Worm (Caenorhabditis elegans) whole organism, L1 larva: ENCODE results near the gene sdz-9.
A peak's percentile ranks its signal among the peaks of the same experiment; 100 is the strongest.

Experiments
- C16A3.4 ChIP-seq: fragments of 150-350 bp; optimal IDR thresholded peaks from 2 replicates; lab custom pipeline; 2014; ENCODE audit warnings: missing biosample characterization, missing genetic modification characterization
- Y116A8C.19 ChIP-seq: sonication (generic microtip); optimal IDR thresholded peaks from 2 replicates; lab custom pipeline; 2016; ENCODE audit warnings: missing compliant biosample characterization, missing genetic modification characterization, borderline replicate concordance
- aly-2 ChIP-seq: fragments of 150-350 bp; optimal IDR thresholded peaks from 2 replicates; lab custom pipeline; 2014; ENCODE audit warnings: missing biosample characterization, missing genetic modification characterization
- ceh-82 ChIP-seq, 3 experiments: fragments of 150-350 bp in 1 of 3; sonication (generic microtip) in 2 of 3; optimal IDR thresholded peaks; 2 replicates each; lab custom pipeline; 2014 to 2017; ENCODE audit warnings: missing biosample characterization in 3 of 3, missing genetic modification characterization in 3 of 3
- ces-1 ChIP-seq: fragments of 150-350 bp; optimal IDR thresholded peaks from 2 replicates; lab custom pipeline; 2014; ENCODE audit warnings: missing biosample characterization, missing genetic modification reagents, missing genetic modification characterization
- dpl-1 ChIP-seq, 3 experiments: fragments of 150-350 bp in 2 of 3; sonication (generic microtip) in 1 of 3; optimal IDR thresholded peaks; 2 replicates each; lab custom pipeline; 2014 to 2017; ENCODE audit warnings: missing biosample characterization in 3 of 3, missing genetic modification characterization in 3 of 3, missing genetic modification reagents in 3 of 3
- efl-3 ChIP-seq: fragments of 200-800 bp; sonication (Bioruptor generic); optimal IDR thresholded peaks from 2 replicates; lab custom pipeline; 2018; ENCODE audit warnings: mild to moderate bottlenecking, missing genetic modification characterization, missing compliant biosample characterization
- elt-2 ChIP-seq: sonication (generic microtip); optimal IDR thresholded peaks from 2 replicates; lab custom pipeline; 2016; ENCODE audit warnings: missing genetic modification characterization, mild to moderate bottlenecking, inconsistent platforms, missing compliant biosample characterization, missing genetic modification reagents
- elt-3 ChIP-seq, 6 experiments: fragments of 150-350 bp in 1 of 6; sonication (generic microtip); optimal IDR thresholded peaks; 2 replicates each; lab custom pipeline; 2017 to 2018; ENCODE audit warnings: missing biosample characterization in 6 of 6, missing genetic modification characterization in 6 of 6, inconsistent platforms in 1 of 6
- ets-5 ChIP-seq: fragments of 200-800 bp; sonication (Bioruptor generic); IDR thresholded peaks from 2 replicates; pipeline ENCODE4 v1.3.6; 2022; ENCODE audit warnings: missing genetic modification characterization, missing compliant biosample characterization
- fkh-10 ChIP-seq: sonication (generic microtip); optimal IDR thresholded peaks from 2 replicates; lab custom pipeline; 2017; ENCODE audit warnings: missing biosample characterization, missing genetic modification reagents, missing genetic modification characterization
- fkh-4 ChIP-seq: sonication (generic microtip); optimal IDR thresholded peaks from 2 replicates; lab custom pipeline; 2016; ENCODE audit warnings: missing compliant biosample characterization, missing genetic modification characterization, borderline replicate concordance
- fos-1 ChIP-seq: fragments of 150-350 bp; optimal IDR thresholded peaks from 2 replicates; lab custom pipeline; 2014; ENCODE audit warnings: missing biosample characterization, missing genetic modification characterization
- grh-1 ChIP-seq: fragments of 200-800 bp; sonication (Bioruptor generic); IDR thresholded peaks from 2 replicates; pipeline ENCODE4 v1.3.6; 2022; ENCODE audit warnings: missing genetic modification reagents, missing genetic modification characterization, missing compliant biosample characterization
- hlh-4 ChIP-seq: sonication (generic microtip); optimal IDR thresholded peaks from 2 replicates; lab custom pipeline; 2016; ENCODE audit warnings: mild to moderate bottlenecking, missing genetic modification characterization, missing compliant biosample characterization
- lin-14 ChIP-seq: fragments of 200-800 bp; sonication (Bioruptor generic); optimal IDR thresholded peaks from 2 replicates; lab custom pipeline; 2018; ENCODE audit warnings: mild to moderate bottlenecking, missing genetic modification characterization, moderate library complexity, missing compliant biosample characterization
- lin-15B ChIP-seq: fragments of 150-350 bp; sonication (generic microtip); optimal IDR thresholded peaks from 3 replicates; lab custom pipeline; 2014; ENCODE audit warnings: missing biosample characterization, missing genetic modification characterization
- lin-35 ChIP-seq, 2 experiments: fragments of 150-350 bp; optimal IDR thresholded peaks; 2 replicates each; lab custom pipeline; 2014; ENCODE audit warnings: missing biosample characterization in 2 of 2, missing genetic modification characterization in 2 of 2, missing genetic modification reagents in 2 of 2
- lin-39 ChIP-seq: fragments of 150-350 bp; optimal IDR thresholded peaks from 2 replicates; lab custom pipeline; 2014; ENCODE audit warnings: missing biosample characterization, missing genetic modification reagents, missing genetic modification characterization
- lir-3 ChIP-seq: sonication (generic microtip); optimal IDR thresholded peaks from 2 replicates; lab custom pipeline; 2016; ENCODE audit warnings: mild to moderate bottlenecking, missing genetic modification characterization, moderate library complexity, missing compliant biosample characterization; ENCODE audit not compliant: poor library complexity
- lsy-2 ChIP-seq, 2 experiments: fragments of 150-350 bp; optimal IDR thresholded peaks; 2 replicates each; lab custom pipeline; 2014; ENCODE audit warnings: missing biosample characterization in 2 of 2, missing genetic modification characterization in 2 of 2
- mab-9 ChIP-seq: fragments of 200-800 bp; sonication (Bioruptor generic); IDR thresholded peaks from 2 replicates; pipeline ENCODE4 v1.3.6; 2022; ENCODE audit warnings: missing genetic modification reagents, missing genetic modification characterization, missing compliant biosample characterization
- mdl-1 ChIP-seq, 2 experiments: fragments of 150-350 bp; optimal IDR thresholded peaks; 2 replicates each; lab custom pipeline; 2014 to 2017; ENCODE audit warnings: missing biosample characterization in 2 of 2, missing genetic modification characterization in 2 of 2, inconsistent platforms in 1 of 2
- nhr-11 ChIP-seq: fragments of 150-350 bp; optimal IDR thresholded peaks from 2 replicates; lab custom pipeline; 2014; ENCODE audit warnings: missing biosample characterization, missing genetic modification characterization
- nhr-12 ChIP-seq: sonication (generic microtip); optimal IDR thresholded peaks from 2 replicates; lab custom pipeline; 2017; ENCODE audit warnings: missing biosample characterization, missing genetic modification characterization
- nhr-19 ChIP-seq: fragments of 200-800 bp; sonication (Bioruptor generic); conservative IDR thresholded peaks from 2 replicates; pipeline ENCODE4 v1.3.6; 2022; ENCODE audit warnings: missing genetic modification characterization, missing compliant biosample characterization
- nhr-237 ChIP-seq: fragments of 150-350 bp; optimal IDR thresholded peaks from 2 replicates; lab custom pipeline; 2014; ENCODE audit warnings: missing biosample characterization, missing genetic modification characterization
- nhr-76 ChIP-seq: sonication (generic microtip); optimal IDR thresholded peaks from 2 replicates; lab custom pipeline; 2017; ENCODE audit warnings: missing biosample characterization, missing genetic modification characterization
- nhr-85 ChIP-seq: sonication (generic microtip); peaks from one replicate; lab custom pipeline; 2016; ENCODE audit warnings: missing genetic modification characterization, inconsistent platforms, missing compliant biosample characterization
- pax-3 ChIP-seq: fragments of 200-800 bp; sonication (Bioruptor generic); optimal IDR thresholded peaks from 2 replicates; lab custom pipeline; 2018; ENCODE audit warnings: mild to moderate bottlenecking, missing genetic modification characterization, moderate library complexity, missing compliant biosample characterization
- rnt-1 ChIP-seq: sonication (generic microtip); optimal IDR thresholded peaks from 2 replicates; lab custom pipeline; 2016; ENCODE audit warnings: mild to moderate bottlenecking, missing genetic modification characterization, moderate library complexity, missing compliant biosample characterization
- snpc-4 ChIP-seq: fragments of 150-350 bp; optimal IDR thresholded peaks from 2 replicates; lab custom pipeline; 2014; ENCODE audit warnings: missing biosample characterization, missing genetic modification characterization
- snu-23 ChIP-seq: sonication (generic microtip); optimal IDR thresholded peaks from 2 replicates; lab custom pipeline; 2016; ENCODE audit warnings: missing genetic modification characterization, missing compliant biosample characterization
- unc-130 ChIP-seq: fragments of 150-350 bp; optimal IDR thresholded peaks from 2 replicates; lab custom pipeline; 2017; ENCODE audit warnings: missing biosample characterization, missing genetic modification characterization, inconsistent platforms
- unc-30 ChIP-seq: sonication (generic microtip); optimal IDR thresholded peaks from 2 replicates; lab custom pipeline; 2017; ENCODE audit warnings: missing biosample characterization, missing genetic modification characterization
- unc-62 ChIP-seq: fragments of 150-350 bp; optimal IDR thresholded peaks from 2 replicates; lab custom pipeline; 2014; ENCODE audit warnings: missing biosample characterization, missing genetic modification reagents, missing genetic modification characterization
- unc-86 ChIP-seq: sonication (generic microtip); optimal IDR thresholded peaks from 2 replicates; lab custom pipeline; 2016; ENCODE audit warnings: missing genetic modification characterization, missing compliant biosample characterization
- vab-15 ChIP-seq: sonication (generic microtip); optimal IDR thresholded peaks from 2 replicates; lab custom pipeline; 2017; ENCODE audit warnings: missing genotype, mild to moderate bottlenecking, missing genetic modification characterization, missing compliant biosample characterization
- xbp-1 ChIP-seq: sonication (generic microtip); optimal IDR thresholded peaks from 2 replicates; lab custom pipeline; 2016; ENCODE audit warnings: missing genetic modification characterization, missing compliant biosample characterization

Gene sdz-9

DNA sequence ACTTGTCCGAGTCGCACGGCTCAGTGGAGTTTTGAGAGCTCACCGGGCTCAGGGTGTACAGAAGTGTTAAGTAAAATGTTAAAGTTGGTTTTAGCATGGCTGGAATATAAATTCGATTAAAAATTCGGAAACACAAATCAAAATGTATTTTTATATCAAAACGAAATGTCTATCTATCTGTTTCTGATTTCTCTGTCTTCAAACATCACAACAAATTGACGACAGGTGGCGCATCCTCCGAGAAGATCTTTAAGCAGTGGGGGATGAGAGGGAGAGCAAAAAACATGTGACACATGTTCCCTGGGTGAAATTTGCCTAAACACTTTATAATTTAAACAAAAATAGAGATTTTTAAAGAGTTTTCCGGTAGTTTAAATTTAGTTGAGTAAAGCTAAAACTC lies 4.4 kb downstream of the sdz-9 start, which contains the start of gene F08D12.7:
TSS of gene F08D12.7 (minus strand) at position 101 of the 400 bp plus-strand sequence.
- TF ChIP-seq fos-1 (tag; lab: Kevin White, UChicago) (no peak), rnt-1 (peak; percentile 8), fkh-4 (tag; lab: Kevin White, UChicago) (no peak), snpc-4 (tag; lab: Kevin White, UChicago) (no peak)

DNA sequence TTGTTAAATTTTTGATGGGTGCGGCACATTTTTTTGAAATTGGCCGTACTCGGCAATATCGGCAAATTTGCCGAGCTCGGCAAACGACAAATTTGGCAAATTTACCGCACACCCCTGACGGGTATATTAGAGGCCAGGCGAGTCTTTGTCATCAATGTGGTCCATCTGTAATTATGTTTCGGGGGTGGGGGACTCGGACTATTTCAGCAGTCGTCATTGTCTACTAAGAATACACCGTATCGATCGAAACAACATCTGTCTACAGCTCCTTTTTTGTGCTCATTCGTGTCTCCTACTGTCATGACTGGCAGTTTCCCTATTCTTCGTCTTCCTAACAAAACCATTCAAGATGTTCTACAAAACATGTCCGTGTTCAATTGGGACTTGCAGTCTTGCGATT lies 7.1 kb downstream of the sdz-9 start, which contains the start of gene F08D12.15:
TSS of gene F08D12.15 (plus strand) at position 301 of the 400 bp plus-strand sequence.
- TF ChIP-seq lin-39 (tag; lab: Kevin White, UChicago) (no peak), unc-130 (no peak), grh-1 (no peak), nhr-11 (tag; lab: Kevin White, UChicago) (no peak), ets-5 (GFP tag; lab: Robert Waterston, UW) (no peak), nhr-12 (tag; lab: Kevin White, UChicago) (no peak), ceh-82 (tag; optimal IDR thresholded peaks at IDR 0.05; lab: Kevin White, UChicago) (no peak), efl-3 (GFP tag; lab: Kevin White, UChicago) (no peak), rnt-1 (no peak), C16A3.4 (tag; lab: Kevin White, UChicago) (no peak)

DNA sequence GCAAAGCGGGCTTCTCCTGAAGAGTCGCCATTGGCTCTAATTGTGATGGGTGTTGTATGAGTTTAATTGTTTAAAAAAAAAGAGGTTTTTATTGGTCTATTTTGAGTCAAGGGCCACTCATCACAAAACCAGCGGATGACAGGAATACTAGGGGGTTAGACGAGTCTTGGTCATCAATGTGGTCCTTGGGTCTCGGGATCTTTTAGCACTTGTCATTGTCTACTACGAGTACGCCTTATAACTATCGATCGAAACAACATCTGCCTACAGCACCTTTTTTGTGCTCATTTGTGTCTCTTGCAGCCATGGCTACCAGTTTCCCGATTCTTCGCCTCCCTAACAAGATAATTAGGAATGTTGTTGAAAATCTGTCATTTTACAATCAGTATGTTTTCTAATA lies 8.8 kb downstream of the sdz-9 start, which contains the start of gene fbxb-108:
TSS of gene fbxb-108 (plus strand) at position 301 of the 400 bp plus-strand sequence.
- no peak for TF ChIP-seq nhr-19 (GFP tag; lab: Robert Waterston, UW)
- no peak for TF ChIP-seq nhr-237 (tag; lab: Kevin White, UChicago)
- no peak for TF ChIP-seq lin-35 (GFP tag; optimal IDR thresholded peaks at IDR 0.05; lab: Kevin White, UChicago)
- TF ChIP-seq vab-15 = no peak
- no peak for TF ChIP-seq xbp-1 (tag; lab: Kevin White, UChicago)
- TF ChIP-seq ceh-82 (tag; optimal IDR thresholded peaks at IDR 0.05; lab: Kevin White, UChicago) = no peak
- TF ChIP-seq pax-3 (tag; lab: Kevin White, UChicago) = no peak
- TF ChIP-seq lir-3 (tag; lab: Kevin White, UChicago) = no peak
- TF ChIP-seq unc-30 (tag; lab: Kevin White, UChicago) = no peak

DNA sequence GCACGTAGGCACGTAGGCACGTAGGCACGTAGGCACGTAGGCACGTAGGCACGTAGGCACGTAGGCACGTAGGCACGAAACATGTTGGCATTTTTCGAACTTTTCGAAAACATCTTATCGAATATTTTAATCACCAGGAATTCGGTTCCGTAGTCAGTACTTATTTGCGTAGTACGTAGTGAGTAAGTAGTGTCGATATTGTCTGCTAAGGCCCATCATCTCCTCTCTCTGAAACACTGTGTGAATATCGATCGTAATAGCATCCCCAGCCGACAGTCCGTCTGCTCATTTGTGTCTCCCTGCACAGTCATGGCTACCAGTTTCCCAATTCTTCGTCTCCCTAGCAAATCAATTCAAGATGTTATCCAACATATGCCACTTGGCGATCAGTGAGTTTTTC lies 11.3 kb downstream of the sdz-9 start, which contains the start of gene fbxb-106:
TSS of gene fbxb-106 (plus strand) at position 301 of the 400 bp plus-strand sequence.
- TF ChIP-seq nhr-76 = no peak
- no peak for TF ChIP-seq unc-86 (tag; lab: Kevin White, UChicago)
- TF ChIP-seq lsy-2 (tag; optimal IDR thresholded peaks at IDR 0.05; lab: Kevin White, UChicago) = no peak
- no peak for TF ChIP-seq nhr-85 (tag; lab: Kevin White, UChicago)
- TF ChIP-seq C16A3.4 (tag; lab: Kevin White, UChicago) = no peak
- TF ChIP-seq aly-2 (tag; lab: Kevin White, UChicago) = no peak
- no peak for TF ChIP-seq dpl-1 (GFP tag; optimal IDR thresholded peaks at IDR 0.05; lab: Kevin White, UChicago)
- no peak for TF ChIP-seq fkh-10 (GFP tag; lab: Kevin White, UChicago)
- TF ChIP-seq unc-30 (tag; lab: Kevin White, UChicago) = no peak
- TF ChIP-seq hlh-4 (tag; lab: Kevin White, UChicago) = no peak
- TF ChIP-seq lin-14 (GFP tag; lab: Kevin White, UChicago) = no peak
- TF ChIP-seq mdl-1 (tag; optimal IDR thresholded peaks at IDR 0.05; lab: Kevin White, UChicago) = no peak
- no peak for TF ChIP-seq unc-62 (GFP tag; lab: Kevin White, UChicago)
- no peak for TF ChIP-seq xbp-1 (tag; lab: Kevin White, UChicago)
- no peak for TF ChIP-seq unc-130
- no peak for TF ChIP-seq ets-5 (GFP tag; lab: Robert Waterston, UW)
- no peak for TF ChIP-seq snu-23 (GFP tag; lab: Kevin White, UChicago)

DNA sequence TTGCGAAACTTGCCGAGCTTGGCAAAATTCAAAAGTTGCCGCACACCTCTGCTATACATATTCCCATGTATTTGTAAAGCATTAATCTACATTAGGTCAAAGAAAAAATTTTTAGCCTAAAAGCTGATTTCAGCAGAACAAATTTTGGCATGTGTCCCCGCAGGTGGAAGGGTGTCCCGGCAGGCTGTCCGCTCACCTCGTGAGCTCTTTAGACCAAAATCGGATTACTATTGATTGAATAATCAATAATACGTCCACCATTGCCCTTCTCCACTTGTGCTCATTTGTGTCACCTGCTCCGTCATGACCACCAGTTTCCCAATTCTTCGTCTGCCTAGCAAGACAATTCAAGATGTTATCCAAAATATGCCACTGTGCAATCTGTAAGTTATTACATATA lies 15.0 kb downstream of the sdz-9 start, which contains the start of gene fbxb-107:
TSS of gene fbxb-107 (plus strand) at position 297 of the 400 bp plus-strand sequence.
- TF ChIP-seq mab-9 (GFP tag; lab: Robert Waterston, UW) = no peak
- TF ChIP-seq Y116A8C.19 = no peak
- no peak for TF ChIP-seq ceh-82 (tag; optimal IDR thresholded peaks at IDR 0.05; lab: Kevin White, UChicago)
- no peak for TF ChIP-seq elt-2 (tag; lab: Kevin White, UChicago)
- TF ChIP-seq nhr-237 (tag; lab: Kevin White, UChicago) = no peak
- TF ChIP-seq lin-15B = no peak
- no peak for TF ChIP-seq nhr-11 (tag; lab: Kevin White, UChicago)
- TF ChIP-seq elt-3 (tag; optimal IDR thresholded peaks at IDR 0.05; lab: Kevin White, UChicago) = no peak
- no peak for TF ChIP-seq ces-1 (GFP tag; lab: Kevin White, UChicago)
